Fruit fly (Drosophila melanogaster): Measurements from ENCODE around the gene CG13068.

dm6 chr3L:16281880-16282556, 12.8 kb downstream of the CG13068 start, which contains the start of gene CG13049:
- TF ChIP-seq CG4854 (GFP tag; optimal IDR thresholded peaks at IDR 0.05), result no peak
- TF ChIP-seq hbn (GFP tag; IDR thresholded peaks at IDR 0.05; ENCODE audit: partially characterized antibody), result no peak
- TF ChIP-seq sens (GFP tag), result no peak
- no peak for TF ChIP-seq sug (tag; optimal IDR thresholded peaks at IDR 0.05)
- TF ChIP-seq Neu2 (GFP tag; optimal IDR thresholded peaks at IDR 0.05; ENCODE audit: borderline replicate concordance), result no peak
- TF ChIP-seq Trl (optimal IDR thresholded peaks at IDR 0.05), result no peak
- TF ChIP-seq Trl (GFP tag; optimal IDR thresholded peaks at IDR 0.05), result no peak
- no peak for TF ChIP-seq H15 (GFP tag; IDR thresholded peaks at IDR 0.05)
